Fruit fly (Drosophila melanogaster): ENCODE measurements around the gene Pfdn5.
A peak's percentile ranks its signal among the peaks of the same experiment; 100 is the strongest.

Pfdn5 gene

DNA sequence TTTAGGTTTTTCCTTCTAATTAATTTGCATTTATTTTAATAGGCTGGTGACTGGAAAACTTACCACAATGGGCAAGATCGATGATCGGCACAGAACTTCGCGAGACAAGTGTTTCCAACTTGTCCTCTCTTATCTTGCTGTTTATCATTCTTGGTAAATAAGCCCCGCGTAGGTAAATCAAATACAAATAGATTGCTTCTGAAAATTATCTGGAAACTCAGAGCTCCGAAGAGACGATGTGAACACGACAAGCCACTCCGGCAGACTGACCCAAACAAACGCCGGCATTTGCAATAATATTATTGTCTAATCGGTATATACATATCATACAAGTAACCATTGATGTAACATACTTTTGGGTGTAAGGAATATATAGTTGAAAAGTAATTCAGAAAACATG lies 43.5 kb downstream of the Pfdn5 start, which contains the start of gene CG33099 (continued):
- TF ChIP-seq CG17568 (GFP tag; optimal IDR thresholded peaks at IDR 0.05) (peak; percentile 68), chm (GFP tag; IDR thresholded peaks at IDR 0.05) (0 out of 2 replicates have a peak, but pooled peaks have one; percentile 29), lilli (GFP tag; optimal IDR thresholded peaks at IDR 0.05) (no peak), CG14441 (GFP tag; IDR thresholded peaks at IDR 0.05) (no peak), Gsc (GFP tag; IDR thresholded peaks at IDR 0.05) (no peak), trem (tag; optimal IDR thresholded peaks at IDR 0.05) (no peak), btn (GFP tag; optimal IDR thresholded peaks at IDR 0.05) (no peak), fd3F (GFP tag; optimal IDR thresholded peaks at IDR 0.05) (no peak), CG11085 (GFP tag; IDR thresholded peaks at IDR 0.05) (no peak), Dp (GFP tag; optimal IDR thresholded peaks at IDR 0.05) (no peak), CG10267 (tag; optimal IDR thresholded peaks at IDR 0.05) (peak; percentile 7), sqz (GFP tag; optimal IDR thresholded peaks at IDR 0.05) (peak; percentile 35), sr (GFP tag; IDR thresholded peaks at IDR 0.05) (peak; percentile 36; the same call in 1 of the 3 replicates), CG16779 (GFP tag; IDR thresholded peaks at IDR 0.05) (no peak), Oaz (GFP tag; IDR thresholded peaks at IDR 0.05) (no peak), tin (GFP tag; optimal IDR thresholded peaks at IDR 0.05) (no peak), zfh2 (GFP tag; optimal IDR thresholded peaks at IDR 0.05) (no peak), Mes4 (GFP tag; optimal IDR thresholded peaks at IDR 0.05) (no peak), p53 (GFP tag; optimal IDR thresholded peaks at IDR 0.05) (peak; percentile 38), CG9437 (GFP tag; optimal IDR thresholded peaks at IDR 0.05) (no peak), CG11093 (GFP tag; IDR thresholded peaks at IDR 0.05) (no peak), CG18599 (GFP tag; optimal IDR thresholded peaks at IDR 0.05) (peak; percentile 67), cas (GFP tag; IDR thresholded peaks at IDR 0.05) (no peak), CG6175 (GFP tag; IDR thresholded peaks at IDR 0.05) (no peak), Blimp-1 (GFP tag; optimal IDR thresholded peaks at IDR 0.05) (peak; percentile 34), CG3838 (GFP tag; optimal IDR thresholded peaks at IDR 0.05) (peak; percentile 9), NC2β (GFP tag; optimal IDR thresholded peaks at IDR 0.05) (peak; percentile 31), lab (GFP tag; optimal IDR thresholded peaks at IDR 0.05) (peak; percentile 77), ems (GFP tag; optimal IDR thresholded peaks at IDR 0.05) (no peak), Camta (GFP tag; optimal IDR thresholded peaks at IDR 0.05) (peak; percentile 16), bbx (GFP tag; IDR thresholded peaks at IDR 0.05; ENCODE audit: partially characterized antibody) (no peak), ab (GFP tag; optimal IDR thresholded peaks at IDR 0.05) (no peak), sisA (GFP tag; IDR thresholded peaks at IDR 0.05) (no peak), CG2120 (GFP tag; optimal IDR thresholded peaks at IDR 0.05) (no peak), onecut (GFP tag; IDR thresholded peaks at IDR 0.05) (no peak), CG18476 (GFP tag; optimal IDR thresholded peaks at IDR 0.05) (no peak), lmd (GFP tag; IDR thresholded peaks at IDR 0.05) (no peak), org-1 (GFP tag; optimal IDR thresholded peaks at IDR 0.05) (peak; percentile 29), grau (tag; optimal IDR thresholded peaks at IDR 0.05) (peak; percentile 6), ham (GFP tag; IDR thresholded peaks at IDR 0.05) (no peak), CG11247 (GFP tag; IDR thresholded peaks at IDR 0.05) (no peak), CG3995 (GFP tag; optimal IDR thresholded peaks at IDR 0.05) (no peak), CG12219 (GFP tag; optimal IDR thresholded peaks at IDR 0.05) (peak; percentile 22), Abd-B (GFP tag; optimal IDR thresholded peaks at IDR 0.05) (no peak), toy (GFP tag; IDR thresholded peaks at IDR 0.05) (peak; percentile 29; the same call in 1 of the 2 replicates), Hand (GFP tag; optimal IDR thresholded peaks at IDR 0.05) (no peak), Sox100B (GFP tag; optimal IDR thresholded peaks at IDR 0.05) (peak; percentile 0), CG33213 (GFP tag; optimal IDR thresholded peaks at IDR 0.05) (peak; percentile 28), CG10274 (GFP tag; optimal IDR thresholded peaks at IDR 0.05) (no peak), sug (tag; optimal IDR thresholded peaks at IDR 0.05) (peak; percentile 65), TFAM (GFP tag; optimal IDR thresholded peaks at IDR 0.05) (no peak), Bgb (GFP tag; IDR thresholded peaks at IDR 0.05; ENCODE audit: partially characterized antibody) (peak; percentile 45; the same call in 1 of the 2 replicates)

Data from whole organism, embryonic.